Worm (Caenorhabditis elegans) whole organism, late embryonic: ENCODE data around the gene lpd-9.

Experiments used
- ama-1 ChIP-seq: fragments of 150-350 bp; optimal IDR thresholded peaks from 2 replicates; lab custom pipeline; 2014
- ceh-18 ChIP-seq: sonication (generic microtip); optimal IDR thresholded peaks from 2 replicates; lab custom pipeline; 2016; ENCODE audit warnings: missing genetic modification characterization, missing compliant biosample characterization
- ceh-34 ChIP-seq: sonication (generic microtip); optimal IDR thresholded peaks from 2 replicates; lab custom pipeline; 2016; ENCODE audit warnings: mild to moderate bottlenecking, missing genetic modification characterization, missing compliant biosample characterization
- hlh-30 ChIP-seq: sonication (generic microtip); optimal IDR thresholded peaks from 2 replicates; lab custom pipeline; 2017; ENCODE audit warnings: antibody characterized with exemption, missing genetic modification characterization, missing compliant biosample characterization; ENCODE audit not compliant: insufficient read depth
- hlh-8 ChIP-seq: sonication (generic microtip); optimal IDR thresholded peaks from 2 replicates; lab custom pipeline; 2016; ENCODE audit warnings: missing genotype, missing genetic modification characterization, missing compliant biosample characterization
- mec-3 ChIP-seq: sonication (generic microtip); optimal IDR thresholded peaks from 2 replicates; lab custom pipeline; 2016; ENCODE audit warnings: borderline replicate concordance, missing genetic modification characterization, missing compliant biosample characterization
- nfya-1 ChIP-seq: sonication (generic microtip); optimal IDR thresholded peaks from 2 replicates; lab custom pipeline; 2017; ENCODE audit warnings: missing genetic modification characterization, mild to moderate bottlenecking, missing compliant biosample characterization, antibody characterized with exemption, moderate library complexity
- nhr-11 ChIP-seq: fragments of 150-350 bp; optimal IDR thresholded peaks from 2 replicates; lab custom pipeline; 2014; ENCODE audit warnings: missing biosample characterization, missing genetic modification characterization
- pha-4 ChIP-seq: fragments of 150-350 bp; optimal IDR thresholded peaks from 2 replicates; lab custom pipeline; 2018; ENCODE audit warnings: missing biosample characterization, missing genetic modification reagents, missing genetic modification characterization
- rnt-1 ChIP-seq: sonication (generic microtip); optimal IDR thresholded peaks from 2 replicates; lab custom pipeline; 2016; ENCODE audit warnings: missing genetic modification characterization, missing compliant biosample characterization

DNA sequence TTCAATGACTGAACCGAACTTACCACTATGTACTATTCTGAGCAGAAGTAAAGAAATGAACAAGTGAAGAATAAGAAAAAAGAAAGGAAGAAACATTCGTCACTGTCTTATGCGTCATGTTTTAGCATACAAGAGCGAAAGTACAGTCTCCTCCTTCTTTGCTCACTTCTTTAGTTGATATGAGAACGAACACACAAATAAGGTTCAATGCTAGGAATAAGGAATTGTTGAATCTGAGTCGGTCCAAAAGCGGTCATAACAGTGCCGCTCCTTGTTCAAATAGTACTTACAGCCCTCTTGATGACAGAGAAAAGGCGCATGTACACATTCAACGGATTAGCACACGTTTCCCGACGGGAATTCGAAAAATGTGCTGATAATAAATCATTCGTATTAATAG is 40.0 kb upstream of the lpd-9 start, which contains the start of gene F25D1.8:
- TF ChIP-seq ama-1 (lab: Kevin White, UChicago) (no peak), rnt-1 (tag; lab: Kevin White, UChicago) (no peak), ceh-18 (tag; lab: Kevin White, UChicago) (no peak), ceh-34 (tag; lab: Kevin White, UChicago) (no peak), hlh-8 (tag; lab: Kevin White, UChicago) (no peak), nhr-11 (no peak), mec-3 (no peak), nfya-1 (tag; lab: Kevin White, UChicago) (no peak), hlh-30 (no peak), pha-4 (tag; lab: Kevin White, UChicago) (no peak)
